Fruit fly (Drosophila melanogaster) whole organism, wandering third instar larva: ENCODE measurements around the gene Mst27D.

ENCODE experiments used
- Abd-B ChIP-seq: fragments of >200 bp; optimal IDR thresholded peaks from 2 replicates; lab custom pipeline; 2017; ENCODE audit warnings: missing biosample characterization, missing genetic modification characterization
- CG32264 ChIP-seq: fragments of 200-800 bp; sonication (Bioruptor generic); optimal IDR thresholded peaks from 2 replicates; lab custom pipeline; 2016; ENCODE audit warnings: missing biosample characterization, missing genetic modification characterization
- Hr78 ChIP-seq: fragments of >200 bp; optimal IDR thresholded peaks from 2 replicates; lab custom pipeline; 2017; ENCODE audit warnings: missing biosample characterization, missing genetic modification characterization
- Hr83 ChIP-seq: fragments of 200-300 bp; sonication (Bioruptor generic); optimal IDR thresholded peaks from 2 replicates; lab custom pipeline; 2016; ENCODE audit warnings: missing biosample characterization, mild to moderate bottlenecking, missing genetic modification characterization, moderate library complexity; ENCODE audit not compliant: poor library complexity, severe bottlenecking
- Jra ChIP-seq: sonication (Bioruptor generic); optimal IDR thresholded peaks from 2 replicates; lab custom pipeline; 2016; ENCODE audit warnings: missing biosample characterization, missing genetic modification characterization
- Mio ChIP-seq: sonication (Bioruptor generic); optimal IDR thresholded peaks from 2 replicates; lab custom pipeline; 2016; ENCODE audit warnings: missing biosample characterization, missing genetic modification characterization
- Myc ChIP-seq: fragments of >200 bp; optimal IDR thresholded peaks from 2 replicates; lab custom pipeline; 2017
- lola ChIP-seq: fragments of >200 bp; optimal IDR thresholded peaks from 2 replicates; lab custom pipeline; 2017; ENCODE audit warnings: missing biosample characterization, missing genetic modification characterization
- psq ChIP-seq: fragments of 200-800 bp; sonication (Bioruptor generic); optimal IDR thresholded peaks from 3 replicates; lab custom pipeline; 2017; ENCODE audit warnings: missing biosample characterization, mild to moderate bottlenecking, missing genetic modification characterization, moderate library complexity
- woc ChIP-seq: sonication (Bioruptor generic); optimal IDR thresholded peaks from 2 replicates; lab custom pipeline; 2016; ENCODE audit warnings: missing biosample characterization, mild to moderate bottlenecking, missing genetic modification characterization

dm6 chr2L:7037773-7038327 lies 22.8 kb downstream of the Mst27D start, which contains the start of gene milt:
- TF ChIP-seq Hr83 (GFP tag; lab: Kevin White, UChicago) (no peak), woc (GFP tag; lab: Kevin White, UChicago) (no peak), Myc (lab: Kevin White, UChicago) (peak; percentile 42), Hr78 (GFP tag; lab: Kevin White, UChicago) (no peak), psq (GFP tag; lab: Kevin White, UChicago) (no peak), Jra (GFP tag; lab: Kevin White, UChicago) (no peak), CG32264 (GFP tag; lab: Kevin White, UChicago) (no peak), Mio (GFP tag; lab: Kevin White, UChicago) (no peak), Abd-B (GFP tag; lab: Kevin White, UChicago) (no peak), lola (GFP tag; lab: Kevin White, UChicago) (no peak)
